Worm (Caenorhabditis elegans) whole organism, L1 larva: ENCODE measurements around the gene nduf-2.2.
A peak's percentile ranks its signal among the peaks of the same experiment; 100 is the strongest.

Experiments used
- lsy-2 ChIP-seq, 2 experiments: fragments of 150-350 bp; optimal IDR thresholded peaks; 2 replicates each; lab custom pipeline; 2014; ENCODE audit warnings: missing biosample characterization in 2 of 2, missing genetic modification characterization in 2 of 2
- nhr-90 ChIP-seq: sonication (generic microtip); optimal IDR thresholded peaks from 2 replicates; lab custom pipeline; 2016; ENCODE audit warnings: mild to moderate bottlenecking, missing genetic modification characterization, missing compliant biosample characterization; ENCODE audit not compliant: poor library complexity

DNA sequence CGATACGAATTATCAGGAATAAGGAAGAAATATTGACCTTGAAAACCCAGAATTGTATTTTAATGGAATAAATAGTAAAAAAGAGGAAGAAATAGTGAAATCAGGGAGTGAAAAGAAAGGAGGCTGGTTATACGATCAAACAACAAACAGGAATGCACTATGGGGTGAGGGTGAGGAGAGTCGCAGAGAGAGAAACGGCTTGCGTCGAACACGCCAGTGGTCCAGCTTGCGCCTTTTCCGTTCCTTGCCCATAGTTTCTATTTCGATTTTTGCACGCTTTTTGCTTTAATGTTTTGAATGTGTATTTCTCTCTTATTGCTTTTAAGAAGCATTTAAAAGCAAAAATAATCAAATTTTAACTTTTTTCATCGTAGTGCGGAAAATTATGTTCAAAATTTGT is 11.4 kb upstream of the nduf-2.2 start:
- TF ChIP-seq lsy-2 (tag; optimal IDR thresholded peaks at IDR 0.05; lab: Kevin White, UChicago) (peak; percentile 86 to 92), nhr-90 (peak; percentile 30)
